Worm (Caenorhabditis elegans) whole organism, L4 larva: ENCODE results near the gene R03E9.2.
A peak's percentile ranks its signal among the peaks of the same experiment; 100 is the strongest.

Experiments
- F10B5.3 ChIP-seq: sonication (generic microtip); optimal IDR thresholded peaks from 2 replicates; lab custom pipeline; 2016; ENCODE audit warnings: mild to moderate bottlenecking, missing genetic modification characterization, missing compliant biosample characterization
- F49E8.2 ChIP-seq: sonication (generic microtip); optimal IDR thresholded peaks from 2 replicates; lab custom pipeline; 2016; ENCODE audit warnings: missing compliant biosample characterization, mild to moderate bottlenecking, missing genetic modification characterization, borderline replicate concordance
- Y48G9A.11 ChIP-seq: fragments of 200-800 bp; sonication (Bioruptor generic); IDR thresholded peaks from 2 replicates; pipeline ENCODE4 v1.3.6; 2022; ENCODE audit warnings: missing genetic modification reagents, missing genetic modification characterization, missing compliant biosample characterization
- Y5F2A.4 ChIP-seq: fragments of 200-800 bp; sonication (Bioruptor generic); optimal IDR thresholded peaks from 2 replicates; lab custom pipeline; 2018; ENCODE audit warnings: mild to moderate bottlenecking, missing genetic modification characterization, missing compliant biosample characterization
- ZK337.2 ChIP-seq: fragments of 200-800 bp; sonication (Bioruptor generic); IDR thresholded peaks from 2 replicates; pipeline ENCODE4 v1.3.6; 2022; ENCODE audit warnings: missing genetic modification reagents, missing genetic modification characterization, missing compliant biosample characterization
- ama-1 ChIP-seq: fragments of 150-350 bp; optimal IDR thresholded peaks from 2 replicates; lab custom pipeline; 2014; ENCODE audit warnings: inconsistent platforms, mixed read lengths
- arid-1 ChIP-seq: fragments of 200-800 bp; sonication (Bioruptor generic); conservative IDR thresholded peaks from 2 replicates; pipeline ENCODE4 v1.3.6; 2022; ENCODE audit warnings: missing genetic modification reagents, missing genetic modification characterization, missing compliant biosample characterization
- ceh-20 ChIP-seq: fragments of 200-800 bp; sonication (Bioruptor generic); IDR thresholded peaks from 2 replicates; pipeline ENCODE4 v1.3.6; 2022; ENCODE audit warnings: missing genetic modification reagents, missing genetic modification characterization, missing compliant biosample characterization
- ceh-44 ChIP-seq: fragments of 200-800 bp; sonication (Bioruptor generic); IDR thresholded peaks from 2 replicates; pipeline ENCODE4 v1.3.6; 2022; ENCODE audit warnings: missing genetic modification reagents, missing genetic modification characterization, missing compliant biosample characterization
- ceh-62 ChIP-seq: sonication (generic microtip); optimal IDR thresholded peaks from 2 replicates; lab custom pipeline; 2017; ENCODE audit warnings: missing biosample characterization, missing genetic modification characterization
- ctbp-1 ChIP-seq: fragments of 200-800 bp; sonication (Bioruptor generic); IDR thresholded peaks from 2 replicates; pipeline ENCODE4 v1.3.6; 2022; ENCODE audit warnings: missing genetic modification reagents, missing genetic modification characterization, missing compliant biosample characterization
- daf-12 ChIP-seq: fragments of 150-350 bp; optimal IDR thresholded peaks from 2 replicates; lab custom pipeline; 2014; ENCODE audit warnings: missing biosample characterization, missing genetic modification reagents, missing genetic modification characterization
- daf-19 ChIP-seq: fragments of 200-800 bp; sonication (Bioruptor generic); conservative IDR thresholded peaks from 2 replicates; pipeline ENCODE4 v1.3.6; 2022; ENCODE audit warnings: missing genetic modification characterization, missing compliant biosample characterization
- daf-8 ChIP-seq: fragments of 200-800 bp; sonication (Bioruptor generic); IDR thresholded peaks from 2 replicates; pipeline ENCODE4 v1.3.6; 2022; ENCODE audit warnings: missing genetic modification characterization, missing compliant biosample characterization
- dmd-6 ChIP-seq: fragments of 200-800 bp; sonication (Bioruptor generic); IDR thresholded peaks from 2 replicates; pipeline ENCODE4 v1.3.6; 2022; ENCODE audit warnings: missing genetic modification reagents, missing genetic modification characterization, missing compliant biosample characterization
- dmd-8 ChIP-seq: fragments of 200-800 bp; sonication (Bioruptor generic); IDR thresholded peaks from 2 replicates; pipeline ENCODE4 v1.3.6; 2022; ENCODE audit warnings: missing genetic modification characterization, missing compliant biosample characterization
- dmd-9 ChIP-seq: fragments of 200-800 bp; sonication (Bioruptor generic); IDR thresholded peaks from 2 replicates; pipeline ENCODE4 v1.3.6; 2022; ENCODE audit warnings: missing genetic modification reagents, missing genetic modification characterization, missing compliant biosample characterization
- dpl-1 ChIP-seq: fragments of 150-350 bp; optimal IDR thresholded peaks from 2 replicates; lab custom pipeline; 2014; ENCODE audit warnings: missing biosample characterization, missing genetic modification reagents, missing genetic modification characterization
- egl-27 ChIP-seq: sonication (generic microtip); optimal IDR thresholded peaks from 3 replicates; lab custom pipeline; 2017; ENCODE audit warnings: missing biosample characterization, missing genetic modification reagents, missing genetic modification characterization
- egl-43 ChIP-seq: fragments of 200-800 bp; sonication (Bioruptor generic); IDR thresholded peaks from 2 replicates; pipeline ENCODE4 v1.3.6; 2022; ENCODE audit warnings: missing genetic modification reagents, missing genetic modification characterization, missing compliant biosample characterization
- gei-8 ChIP-seq: fragments of 200-800 bp; sonication (Bioruptor generic); optimal IDR thresholded peaks from 2 replicates; lab custom pipeline; 2018; ENCODE audit warnings: mild to moderate bottlenecking, missing genetic modification characterization, missing compliant biosample characterization
- hlh-30 ChIP-seq: sonication (generic microtip); optimal IDR thresholded peaks from 2 replicates; lab custom pipeline; 2017; ENCODE audit warnings: antibody characterized with exemption, mild to moderate bottlenecking, missing genetic modification characterization, missing compliant biosample characterization; ENCODE audit not compliant: insufficient read depth
- lim-7 ChIP-seq: fragments of 200-800 bp; sonication (Bioruptor generic); IDR thresholded peaks from 2 replicates; pipeline ENCODE4 v1.3.6; 2022; ENCODE audit warnings: missing genetic modification characterization, missing compliant biosample characterization
- lin-13 ChIP-seq: fragments of 150-350 bp; optimal IDR thresholded peaks from 2 replicates; lab custom pipeline; 2014; ENCODE audit warnings: missing biosample characterization, missing genetic modification reagents, missing genetic modification characterization
- lin-39 ChIP-seq: fragments of 150-350 bp; optimal IDR thresholded peaks from 2 replicates; lab custom pipeline; 2014; ENCODE audit warnings: missing biosample characterization, missing genetic modification reagents, missing genetic modification characterization
- madf-9 ChIP-seq: fragments of 200-800 bp; sonication (Bioruptor generic); conservative IDR thresholded peaks from 2 replicates; pipeline ENCODE4 v1.3.6; 2022; ENCODE audit warnings: missing genetic modification reagents, missing genetic modification characterization, missing compliant biosample characterization
- mdl-1 ChIP-seq, 2 experiments: fragments of 150-350 bp in 1 of 2; sonication (generic microtip) in 1 of 2; optimal IDR thresholded peaks; 2 replicates each; lab custom pipeline; 2014 to 2017; ENCODE audit warnings: missing biosample characterization in 2 of 2, missing genetic modification characterization in 2 of 2
- mdt-29 ChIP-seq: fragments of 200-800 bp; sonication (Bioruptor generic); IDR thresholded peaks from 2 replicates; pipeline ENCODE4 v1.3.6; 2022; ENCODE audit warnings: missing genetic modification reagents, missing genetic modification characterization, missing compliant biosample characterization
- mes-2 ChIP-seq: sonication (generic microtip); optimal IDR thresholded peaks from 2 replicates; lab custom pipeline; 2016; ENCODE audit warnings: missing genotype, mild to moderate bottlenecking, missing genetic modification characterization, missing compliant biosample characterization; ENCODE audit not compliant: poor library complexity, severe bottlenecking
- mxl-2 ChIP-seq: fragments of 200-800 bp; sonication (Bioruptor generic); conservative IDR thresholded peaks from 2 replicates; pipeline ENCODE4 v1.3.6; 2022; ENCODE audit warnings: missing genetic modification reagents, missing genetic modification characterization, missing compliant biosample characterization
- mxl-3 ChIP-seq: fragments of 200-800 bp; sonication (Bioruptor generic); optimal IDR thresholded peaks from 2 replicates; lab custom pipeline; 2018; ENCODE audit warnings: mild to moderate bottlenecking, missing genetic modification characterization, missing compliant biosample characterization
- nhr-10 ChIP-seq: fragments of 150-350 bp; optimal IDR thresholded peaks from 2 replicates; lab custom pipeline; 2014; ENCODE audit warnings: missing biosample characterization, missing genetic modification characterization
- nhr-102 ChIP-seq: sonication (generic microtip); optimal IDR thresholded peaks from 2 replicates; lab custom pipeline; 2016; ENCODE audit warnings: mild to moderate bottlenecking, missing genetic modification characterization, moderate library complexity, missing compliant biosample characterization
- nhr-11 ChIP-seq: fragments of 150-350 bp; optimal IDR thresholded peaks from 2 replicates; lab custom pipeline; 2014; ENCODE audit warnings: missing biosample characterization, missing genetic modification characterization
- nhr-111 ChIP-seq: fragments of 200-800 bp; sonication (Bioruptor generic); optimal IDR thresholded peaks from 2 replicates; lab custom pipeline; 2018; ENCODE audit warnings: mild to moderate bottlenecking, missing genetic modification characterization, missing compliant biosample characterization
- nhr-237 ChIP-seq: sonication (generic microtip); optimal IDR thresholded peaks from 2 replicates; lab custom pipeline; 2017; ENCODE audit warnings: missing biosample characterization, missing genetic modification characterization
- nhr-28 ChIP-seq: fragments of 150-350 bp; optimal IDR thresholded peaks from 2 replicates; lab custom pipeline; 2014; ENCODE audit warnings: missing biosample characterization, missing genetic modification characterization
- php-3 ChIP-seq: fragments of 200-800 bp; sonication (Bioruptor generic); IDR thresholded peaks from 2 replicates; pipeline ENCODE4 v1.3.6; 2022; ENCODE audit warnings: missing genetic modification reagents, missing genetic modification characterization, missing compliant biosample characterization
- pqm-1 ChIP-seq: sonication (generic microtip); optimal IDR thresholded peaks from 2 replicates; lab custom pipeline; 2017; ENCODE audit warnings: missing biosample characterization, missing genetic modification characterization
- rbr-2 ChIP-seq: sonication (generic microtip); optimal IDR thresholded peaks from 2 replicates; lab custom pipeline; 2016; ENCODE audit warnings: missing genotype, missing genetic modification characterization, missing compliant biosample characterization
- sdz-12 ChIP-seq: fragments of 200-800 bp; sonication (Bioruptor generic); optimal IDR thresholded peaks from 2 replicates; lab custom pipeline; 2018; ENCODE audit warnings: mild to moderate bottlenecking, missing genetic modification characterization, missing compliant biosample characterization
- skn-1 ChIP-seq: fragments of 150-350 bp; optimal IDR thresholded peaks from 2 replicates; lab custom pipeline; 2014; ENCODE audit warnings: missing biosample characterization, missing genetic modification characterization
- snpc-4 ChIP-seq: fragments of 150-350 bp; optimal IDR thresholded peaks from 2 replicates; lab custom pipeline; 2014; ENCODE audit warnings: missing biosample characterization, missing genetic modification characterization
- spr-1 ChIP-seq: sonication (generic microtip); optimal IDR thresholded peaks from 2 replicates; lab custom pipeline; 2016; ENCODE audit warnings: mild to moderate bottlenecking, missing genetic modification characterization, missing compliant biosample characterization
- spr-3 ChIP-seq: fragments of 200-800 bp; sonication (Bioruptor generic); optimal IDR thresholded peaks from 2 replicates; lab custom pipeline; 2018; ENCODE audit warnings: mild to moderate bottlenecking, missing genetic modification characterization, missing compliant biosample characterization
- tra-1 ChIP-seq: fragments of 200-800 bp; sonication (Bioruptor generic); IDR thresholded peaks from 2 replicates; pipeline ENCODE4 v1.3.6; 2022; ENCODE audit warnings: missing genetic modification reagents, missing genetic modification characterization, missing compliant biosample characterization
- unc-130 ChIP-seq: sonication (generic microtip); optimal IDR thresholded peaks from 2 replicates; lab custom pipeline; 2016; ENCODE audit warnings: missing genetic modification reagents, missing genetic modification characterization, missing compliant biosample characterization
- zfp-2 ChIP-seq: sonication (generic microtip); optimal IDR thresholded peaks from 2 replicates; lab custom pipeline; 2016; ENCODE audit warnings: mild to moderate bottlenecking, missing genetic modification characterization, missing compliant biosample characterization
- zip-11 ChIP-seq: fragments of 200-800 bp; sonication (Bioruptor generic); IDR thresholded peaks from 2 replicates; pipeline ENCODE4 v1.3.6; 2022; ENCODE audit warnings: missing genetic modification characterization, missing compliant biosample characterization
- zip-2 ChIP-seq: fragments of 150-350 bp; optimal IDR thresholded peaks from 2 replicates; lab custom pipeline; 2014; ENCODE audit warnings: missing biosample characterization, missing genetic modification characterization
- ztf-7 ChIP-seq: fragments of 150-350 bp; optimal IDR thresholded peaks from 2 replicates; lab custom pipeline; 2014; ENCODE audit warnings: missing biosample characterization, missing genetic modification characterization

The R03E9.2 gene

ce11 chrX:6737329-6738008 is 4.4 kb upstream of the R03E9.2 start (continued):
- peak; percentile 30 for TF ChIP-seq spr-3 (GFP tag; lab: Kevin White, UChicago)
- no peak for TF ChIP-seq daf-12
- no peak; the same call in 1 of the 2 replicates for TF ChIP-seq lim-7 (GFP tag; lab: Robert Waterston, UW)
- TF ChIP-seq ceh-44: no peak
- TF ChIP-seq nhr-10: peak; percentile 91
- no peak for TF ChIP-seq Y48G9A.11
- TF ChIP-seq ZK337.2 (GFP tag; lab: Robert Waterston, UW): no peak
- TF ChIP-seq nhr-11: peak; percentile 89
- TF ChIP-seq ctbp-1 (GFP tag; lab: Robert Waterston, UW): peak; percentile 92
- TF ChIP-seq nhr-111 (GFP tag; lab: Kevin White, UChicago): no peak
- TF ChIP-seq ceh-20 (GFP tag; lab: Robert Waterston, UW): peak; percentile 89
- peak; percentile 72 for TF ChIP-seq egl-43 (GFP tag; lab: Robert Waterston, UW)
- peak; percentile 64 for TF ChIP-seq php-3 (GFP tag; lab: Robert Waterston, UW)
- TF ChIP-seq zip-2: peak; percentile 50
- peak; percentile 94 for TF ChIP-seq nhr-28 (tag; lab: Kevin White, UChicago)
- no peak for TF ChIP-seq sdz-12 (GFP tag; lab: Kevin White, UChicago)
- TF ChIP-seq nhr-102 (tag; lab: Kevin White, UChicago): peak; percentile 95
- peak; percentile 99 for TF ChIP-seq hlh-30 (tag; lab: Kevin White, UChicago)
- no peak for TF ChIP-seq F10B5.3 (tag; lab: Kevin White, UChicago)
- TF ChIP-seq skn-1 (tag; lab: Kevin White, UChicago): no peak
- TF ChIP-seq daf-8: no peak
- TF ChIP-seq nhr-237 (tag; lab: Kevin White, UChicago): no peak
- TF ChIP-seq dmd-8 (GFP tag; lab: Robert Waterston, UW): no peak
- TF ChIP-seq madf-9 (GFP tag; lab: Robert Waterston, UW): 0 out of 2 replicates have a peak, but pooled peaks have one; percentile 37
- no peak for TF ChIP-seq F49E8.2 (tag; lab: Kevin White, UChicago)
- TF ChIP-seq snpc-4: no peak
- TF ChIP-seq gei-8 (GFP tag; lab: Kevin White, UChicago): peak; percentile 95
- peak; percentile 76 for TF ChIP-seq rbr-2 (tag; lab: Kevin White, UChicago)
- TF ChIP-seq mxl-3: peak; percentile 97
- TF ChIP-seq mxl-2: peak; percentile 98
- TF ChIP-seq egl-27 (tag; lab: Kevin White, UChicago): peak; percentile 47
- peak; percentile 93 for TF ChIP-seq tra-1
- no peak for TF ChIP-seq daf-19 (GFP tag; lab: Robert Waterston, UW)
- no peak for TF ChIP-seq ceh-62
- peak; percentile 62 for TF ChIP-seq lin-13 (GFP tag; lab: Kevin White, UChicago)
- no peak for TF ChIP-seq zip-11
- TF ChIP-seq spr-1 (tag; lab: Kevin White, UChicago): peak; percentile 85
- TF ChIP-seq mdl-1 (tag; optimal IDR thresholded peaks at IDR 0.05; lab: Kevin White, UChicago): peak; percentile 100
- no peak for TF ChIP-seq Y5F2A.4 (GFP tag; lab: Kevin White, UChicago)
- peak; percentile 13 for TF ChIP-seq pqm-1
- TF ChIP-seq zfp-2 (tag; lab: Kevin White, UChicago): peak; percentile 45
- peak; percentile 36 for TF ChIP-seq dpl-1 (GFP tag; lab: Kevin White, UChicago)
- TF ChIP-seq lin-39 (tag; lab: Kevin White, UChicago): no peak
- TF ChIP-seq unc-130 (GFP tag; lab: Kevin White, UChicago): no peak
- peak; percentile 66 for TF ChIP-seq mes-2
- no peak for TF ChIP-seq ama-1 (lab: Kevin White, UChicago)
- TF ChIP-seq dmd-6 (GFP tag; lab: Robert Waterston, UW): peak; percentile 98
- peak; percentile 79 for TF ChIP-seq mdt-29
- TF ChIP-seq dmd-9 (GFP tag; lab: Robert Waterston, UW): no peak
- TF ChIP-seq arid-1 (GFP tag; lab: Robert Waterston, UW): peak; percentile 66
- no peak for TF ChIP-seq ztf-7
